Fruit fly (Drosophila melanogaster) whole organism, embryonic: ENCODE results near the gene Hr4.

Source experiments
- CG10274 ChIP-seq: fragments of 200-800 bp; sonication (Bioruptor generic); optimal IDR thresholded peaks from 3 replicates; lab custom pipeline; 2017; ENCODE audit warnings: missing biosample characterization, mild to moderate bottlenecking, missing genetic modification characterization
- CG10321 ChIP-seq: fragments of 200-800 bp; sonication (Bioruptor generic); IDR thresholded peaks from 2 replicates; pipeline ENCODE4 v1.3.6; 2022; ENCODE audit warnings: missing biosample characterization, missing genetic modification characterization
- CG14667 ChIP-seq: fragments of 200-800 bp; sonication (Bioruptor generic); IDR thresholded peaks from 2 replicates; pipeline ENCODE4 v1.3.6; 2022; ENCODE audit warnings: missing biosample characterization, missing genetic modification characterization
- CG15601 ChIP-seq: fragments of 200-800 bp; sonication (Bioruptor generic); optimal IDR thresholded peaks from 3 replicates; lab custom pipeline; 2019; ENCODE audit warnings: missing biosample characterization, mild to moderate bottlenecking, missing genetic modification characterization, moderate library complexity
- CG1647 ChIP-seq: fragments of 200-800 bp; sonication (Bioruptor generic); optimal IDR thresholded peaks from 3 replicates; lab custom pipeline; 2016; ENCODE audit warnings: missing biosample characterization, missing genetic modification characterization
- CG16813 ChIP-seq: fragments of 200-800 bp; sonication (Bioruptor generic); IDR thresholded peaks from 3 replicates; pipeline ENCODE4 v1.3.6; 2022; ENCODE audit warnings: missing biosample characterization, missing genetic modification characterization; ENCODE audit not compliant: partially characterized antibody
- CG17186 ChIP-seq: fragments of 200-800 bp; sonication (Bioruptor generic); optimal IDR thresholded peaks from 3 replicates; lab custom pipeline; 2017; ENCODE audit warnings: missing biosample characterization, missing genetic modification reagents, missing genetic modification characterization
- CG18599 ChIP-seq: fragments of 200-800 bp; sonication (Bioruptor generic); optimal IDR thresholded peaks from 3 replicates; lab custom pipeline; 2017; ENCODE audit warnings: missing biosample characterization, missing genetic modification characterization, mild to moderate bottlenecking, moderate library complexity, missing genetic modification reagents
- CG2129 ChIP-seq: fragments of 200-800 bp; sonication (Bioruptor generic); IDR thresholded peaks from 2 replicates; pipeline ENCODE4 v1.3.6; 2022; ENCODE audit warnings: missing biosample characterization, missing genetic modification characterization; ENCODE audit not compliant: partially characterized antibody
- CG2875 ChIP-seq: fragments of 200-800 bp; sonication (Bioruptor generic); optimal IDR thresholded peaks from 2 replicates; lab custom pipeline; 2017; ENCODE audit warnings: missing biosample characterization, mild to moderate bottlenecking, missing genetic modification characterization, missing genetic modification reagents
- CG31224 ChIP-seq: fragments of 200-800 bp; sonication (Bioruptor generic); IDR thresholded peaks from 2 replicates; pipeline ENCODE4 v1.3.6; 2022; ENCODE audit warnings: missing biosample characterization, missing genetic modification characterization
- CG4707 ChIP-seq: fragments of 200-800 bp; sonication (Bioruptor generic); optimal IDR thresholded peaks from 2 replicates; lab custom pipeline; 2018; ENCODE audit warnings: missing biosample characterization, mild to moderate bottlenecking, missing genetic modification characterization, moderate library complexity
- CG6683 ChIP-seq: fragments of 200-800 bp; sonication (Bioruptor generic); optimal IDR thresholded peaks from 2 replicates; lab custom pipeline; 2017; ENCODE audit warnings: missing biosample characterization, mild to moderate bottlenecking, missing genetic modification characterization, missing genetic modification reagents
- CG6813 ChIP-seq: fragments of 200-800 bp; sonication (Bioruptor generic); optimal IDR thresholded peaks from 2 replicates; lab custom pipeline; 2017; ENCODE audit warnings: missing biosample characterization, missing genetic modification characterization, mild to moderate bottlenecking, moderate library complexity, missing genetic modification reagents
- CG7745 ChIP-seq: fragments of 200-800 bp; sonication (Bioruptor generic); optimal IDR thresholded peaks from 2 replicates; lab custom pipeline; 2018; ENCODE audit warnings: missing biosample characterization, mild to moderate bottlenecking, missing genetic modification characterization, moderate library complexity
- CG7963 ChIP-seq: fragments of 200-800 bp; sonication (Bioruptor generic); IDR thresholded peaks from 3 replicates; pipeline ENCODE4 v1.3.6; 2022; ENCODE audit warnings: missing biosample characterization, missing genetic modification characterization; ENCODE audit not compliant: partially characterized antibody
- CG9727 ChIP-seq: fragments of 200-800 bp; sonication (Bioruptor generic); optimal IDR thresholded peaks from 3 replicates; lab custom pipeline; 2017; ENCODE audit warnings: missing biosample characterization, mild to moderate bottlenecking, missing genetic modification characterization
- CTCF ChIP-seq: fragments of 200-800 bp; sonication (Bioruptor generic); optimal IDR thresholded peaks from 2 replicates; lab custom pipeline; 2017; ENCODE audit warnings: missing biosample characterization, mild to moderate bottlenecking, missing genetic modification characterization, moderate library complexity
- CkIIα-i1 ChIP-seq: fragments of 200-800 bp; sonication (Bioruptor generic); IDR thresholded peaks from 2 replicates; pipeline ENCODE4 v1.3.6; 2022; ENCODE audit warnings: missing biosample characterization, missing genetic modification characterization
- Dbx ChIP-seq: fragments of 200-800 bp; sonication (Bioruptor generic); IDR thresholded peaks from 3 replicates; pipeline ENCODE4 v1.3.6; 2022; ENCODE audit warnings: missing biosample characterization, missing genetic modification characterization
- Dip2 ChIP-seq: fragments of 200-800 bp; sonication (Bioruptor generic); IDR thresholded peaks from 2 replicates; pipeline ENCODE4 v1.3.6; 2022; ENCODE audit warnings: missing biosample characterization, missing genetic modification characterization
- E2f2 ChIP-seq: fragments of 200-800 bp; sonication (Bioruptor generic); IDR thresholded peaks from 2 replicates; pipeline ENCODE4 v1.3.6; 2022; ENCODE audit warnings: missing biosample characterization, missing genetic modification characterization
- H15 ChIP-seq: fragments of 200-800 bp; sonication (Bioruptor generic); IDR thresholded peaks from 3 replicates; pipeline ENCODE4 v1.3.6; 2022; ENCODE audit warnings: missing biosample characterization, missing genetic modification characterization
- H2.0 ChIP-seq: fragments of 200-800 bp; sonication (Bioruptor generic); IDR thresholded peaks from 2 replicates; pipeline ENCODE4 v1.3.6; 2022; ENCODE audit warnings: missing biosample characterization, missing genetic modification characterization
- HLHmδ ChIP-seq: fragments of 200-800 bp; sonication (Bioruptor generic); optimal IDR thresholded peaks from 2 replicates; lab custom pipeline; 2018; ENCODE audit warnings: missing biosample characterization, mild to moderate bottlenecking, missing genetic modification characterization, moderate library complexity
- Hmx ChIP-seq: fragments of 200-800 bp; sonication (Bioruptor generic); optimal IDR thresholded peaks from 2 replicates; lab custom pipeline; 2016; ENCODE audit warnings: missing biosample characterization, missing genetic modification characterization
- Hsf ChIP-seq: fragments of 200-800 bp; sonication (Bioruptor generic); optimal IDR thresholded peaks from 3 replicates; lab custom pipeline; 2016; ENCODE audit warnings: missing biosample characterization, missing genetic modification characterization
- NC2α ChIP-seq: fragments of 200-800 bp; sonication (Bioruptor generic); optimal IDR thresholded peaks from 2 replicates; lab custom pipeline; 2016; ENCODE audit warnings: missing biosample characterization, missing genetic modification characterization
- NC2β ChIP-seq: fragments of 200-800 bp; sonication (Bioruptor generic); optimal IDR thresholded peaks from 2 replicates; lab custom pipeline; 2016; ENCODE audit warnings: missing biosample characterization, missing genetic modification characterization
- Oaz ChIP-seq: fragments of 200-800 bp; sonication (Bioruptor generic); IDR thresholded peaks from 2 replicates; pipeline ENCODE4 v1.3.6; 2022; ENCODE audit warnings: missing biosample characterization, missing genetic modification characterization
- Optix ChIP-seq: fragments of 200-800 bp; sonication (Bioruptor generic); IDR thresholded peaks from 3 replicates; pipeline ENCODE4 v1.3.6; 2022; ENCODE audit warnings: missing biosample characterization, missing genetic modification characterization
- PHDP ChIP-seq: fragments of 200-800 bp; sonication (Bioruptor generic); optimal IDR thresholded peaks from 3 replicates; lab custom pipeline; 2018; ENCODE audit warnings: missing biosample characterization, mild to moderate bottlenecking, missing genetic modification characterization, moderate library complexity
- Side ChIP-seq: fragments of 200-800 bp; sonication (Bioruptor generic); optimal IDR thresholded peaks from 2 replicates; lab custom pipeline; 2016; ENCODE audit warnings: missing biosample characterization, missing genetic modification characterization
- ato ChIP-seq: fragments of 200-800 bp; sonication (Bioruptor generic); IDR thresholded peaks from 2 replicates; pipeline ENCODE4 v1.3.6; 2022; ENCODE audit warnings: missing biosample characterization, missing genetic modification characterization; ENCODE audit not compliant: partially characterized antibody
- bcd ChIP-seq: fragments of 200-800 bp; sonication (Bioruptor generic); optimal IDR thresholded peaks from 2 replicates; lab custom pipeline; 2017; ENCODE audit warnings: missing biosample characterization, mild to moderate bottlenecking, missing genetic modification characterization
- ci ChIP-seq: fragments of 200-800 bp; sonication (Bioruptor generic); IDR thresholded peaks from 3 replicates; pipeline ENCODE4 v1.3.6; 2022; ENCODE audit warnings: missing biosample characterization, missing genetic modification characterization
- fd64A ChIP-seq: fragments of 200-800 bp; sonication (Bioruptor generic); optimal IDR thresholded peaks from 3 replicates; lab custom pipeline; 2018; ENCODE audit warnings: missing biosample characterization, mild to moderate bottlenecking, missing genetic modification characterization
- fd96Cb ChIP-seq: fragments of 200-800 bp; sonication (Bioruptor generic); optimal IDR thresholded peaks from 2 replicates; lab custom pipeline; 2018; ENCODE audit warnings: missing biosample characterization, mild to moderate bottlenecking, missing genetic modification characterization, moderate library complexity
- hbn ChIP-seq: fragments of 200-800 bp; sonication (Bioruptor generic); IDR thresholded peaks from 2 replicates; pipeline ENCODE4 v1.3.6; 2022; ENCODE audit warnings: missing biosample characterization, missing genetic modification characterization; ENCODE audit not compliant: partially characterized antibody
- her ChIP-seq: fragments of 200-800 bp; sonication (Bioruptor generic); optimal IDR thresholded peaks from 2 replicates; lab custom pipeline; 2016; ENCODE audit warnings: missing biosample characterization, missing genetic modification characterization
- knrl ChIP-seq: fragments of 200-800 bp; sonication (Bioruptor generic); IDR thresholded peaks from 3 replicates; pipeline ENCODE4 v1.3.6; 2022; ENCODE audit warnings: missing biosample characterization, missing genetic modification characterization; ENCODE audit not compliant: partially characterized antibody
- luna ChIP-seq: fragments of 200-800 bp; sonication (Bioruptor generic); optimal IDR thresholded peaks from 2 replicates; lab custom pipeline; 2016; ENCODE audit warnings: missing biosample characterization, missing genetic modification characterization
- oc ChIP-seq: fragments of 200-800 bp; sonication (Bioruptor generic); optimal IDR thresholded peaks from 2 replicates; lab custom pipeline; 2018; ENCODE audit warnings: missing biosample characterization, mild to moderate bottlenecking, missing genetic modification characterization, moderate library complexity
- row ChIP-seq: fragments of 200-800 bp; sonication (Bioruptor generic); IDR thresholded peaks from 3 replicates; pipeline ENCODE4 v1.3.6; 2022; ENCODE audit warnings: missing biosample characterization, missing genetic modification characterization
- run ChIP-seq: fragments of 200-800 bp; sonication (Bioruptor generic); optimal IDR thresholded peaks from 3 replicates; lab custom pipeline; 2018; ENCODE audit warnings: missing biosample characterization, mild to moderate bottlenecking, missing genetic modification characterization
- tna ChIP-seq: fragments of 200-800 bp; sonication (Bioruptor generic); IDR thresholded peaks from 2 replicates; pipeline ENCODE4 v1.3.6; 2022; ENCODE audit warnings: missing biosample characterization, missing genetic modification characterization; ENCODE audit not compliant: partially characterized antibody
- usp ChIP-seq: fragments of >200 bp; optimal IDR thresholded peaks from 2 replicates; lab custom pipeline; 2017; ENCODE audit warnings: missing biosample characterization, missing genetic modification characterization
- vnd ChIP-seq: fragments of 200-800 bp; sonication (Bioruptor generic); IDR thresholded peaks from 3 replicates; pipeline ENCODE4 v1.3.6; 2022; ENCODE audit warnings: missing biosample characterization, missing genetic modification characterization; ENCODE audit not compliant: partially characterized antibody
- vvl ChIP-seq: fragments of 200-800 bp; sonication (Bioruptor generic); IDR thresholded peaks from 2 replicates; pipeline ENCODE4 v1.3.6; 2022; ENCODE audit warnings: missing biosample characterization, missing genetic modification characterization
- yki ChIP-seq: fragments of >200 bp; optimal IDR thresholded peaks from 3 replicates; lab custom pipeline; 2018
- zfh2 ChIP-seq: fragments of 200-800 bp; sonication (Bioruptor generic); optimal IDR thresholded peaks from 2 replicates; lab custom pipeline; 2016; ENCODE audit warnings: missing biosample characterization, missing genetic modification characterization

Gene Hr4

DNA sequence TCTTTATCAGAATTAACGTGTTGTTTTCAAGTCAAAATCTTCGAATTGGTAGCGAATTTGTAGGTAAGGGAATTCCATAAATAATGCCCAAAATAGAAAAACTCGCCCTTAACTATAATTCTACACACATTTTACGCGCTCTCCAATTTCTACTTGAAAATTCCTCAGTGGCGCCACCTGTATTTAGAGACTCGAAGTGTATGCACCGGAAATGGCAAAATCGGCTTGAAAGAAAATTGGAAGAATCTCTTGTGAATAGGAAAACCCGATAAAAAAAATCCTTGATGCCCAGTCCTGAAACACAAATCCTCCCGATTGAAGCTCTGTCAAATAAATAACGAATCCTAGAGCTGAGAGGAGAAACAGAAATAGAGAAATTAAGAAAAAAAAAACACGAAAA, 64.1 kb downstream of the Hr4 start (continued):
- TF ChIP-seq CG1647 (GFP tag; lab: Kevin White, UChicago) (no peak), ci (peak; percentile 93), CG4707 (GFP tag; lab: Kevin White, UChicago) (peak; percentile 85), CkIIα-i1 (GFP tag; lab: Robert Waterston, UW) (no peak), bcd (GFP tag; lab: Kevin White, UChicago) (peak; percentile 74), CG14667 (GFP tag; lab: Robert Waterston, UW) (0 out of 2 replicates have a peak, but pooled peaks have one; percentile 20), CG10274 (GFP tag; lab: Kevin White, UChicago) (peak; percentile 48), hbn (GFP tag; lab: Robert Waterston, UW) (no peak), NC2β (peak; percentile 78), CG31224 (GFP tag; lab: Robert Waterston, UW) (0 out of 2 replicates have a peak, but pooled peaks have one; percentile 11), PHDP (tag; lab: Kevin White, UChicago) (peak; percentile 68), H15 (GFP tag; lab: Robert Waterston, UW) (0 out of 3 replicates have a peak, but pooled peaks have one; percentile 30), Optix (GFP tag; lab: Robert Waterston, UW) (peak; percentile 53; the same call in 2 of the 3 replicates), CG2875 (peak; percentile 53), CG6813 (peak; percentile 75), fd64A (peak; percentile 68), vnd (GFP tag; lab: Robert Waterston, UW) (no peak), row (GFP tag; lab: Robert Waterston, UW) (no peak), zfh2 (GFP tag; lab: Kevin White, UChicago) (no peak), Oaz (GFP tag; lab: Robert Waterston, UW) (0 out of 2 replicates have a peak, but pooled peaks have one; percentile 25), ato (GFP tag; lab: Robert Waterston, UW) (no peak), run (tag; lab: Kevin White, UChicago) (no peak), oc (tag; lab: Kevin White, UChicago) (peak; percentile 48), CG15601 (tag; lab: Kevin White, UChicago) (peak; percentile 46), H2.0 (GFP tag; lab: Robert Waterston, UW) (peak; percentile 62), Dip2 (peak; percentile 90), usp (no peak), CG2129 (GFP tag; lab: Robert Waterston, UW) (no peak), Hsf (peak; percentile 52), HLHmδ (peak; percentile 68), E2f2 (peak; percentile 48; the same call in 1 of the 2 replicates), yki (lab: Kevin White, UChicago) (no peak), CG17186 (no peak), fd96Cb (tag; lab: Kevin White, UChicago) (peak; percentile 8), knrl (GFP tag; lab: Robert Waterston, UW) (no peak), Side (GFP tag; lab: Kevin White, UChicago) (peak; percentile 72), CTCF (GFP tag; lab: Kevin White, UChicago) (peak; percentile 95), CG16813 (GFP tag; lab: Robert Waterston, UW) (no peak), CG18599 (peak; percentile 32), luna (peak; percentile 26), her (GFP tag; lab: Kevin White, UChicago) (peak; percentile 74), CG10321 (no peak), tna (no peak), CG7963 (GFP tag; lab: Robert Waterston, UW) (0 out of 3 replicates have a peak, but pooled peaks have one; percentile 17), NC2α (GFP tag; lab: Kevin White, UChicago) (peak; percentile 54), Dbx (GFP tag; lab: Robert Waterston, UW) (no peak), CG9727 (GFP tag; lab: Kevin White, UChicago) (peak; percentile 63), vvl (GFP tag; lab: Robert Waterston, UW) (peak; percentile 57; the same call in 1 of the 2 replicates), Hmx (GFP tag; lab: Kevin White, UChicago) (no peak), CG7745 (no peak), CG6683 (GFP tag; lab: Kevin White, UChicago) (peak; percentile 43)
